Fruit fly (Drosophila melanogaster) whole organism, embryonic: ENCODE data around the gene CG7182.

ENCODE experiments used
- ATbp ChIP-seq: fragments of 200-800 bp; sonication (Bioruptor generic); optimal IDR thresholded peaks from 2 replicates; lab custom pipeline; 2017; ENCODE audit warnings: missing biosample characterization, mild to moderate bottlenecking, missing genetic modification characterization, missing genetic modification reagents
- Adf1 ChIP-seq: fragments of 200-800 bp; sonication (Bioruptor generic); IDR thresholded peaks from 2 replicates; pipeline ENCODE4 v1.3.6; 2022; ENCODE audit warnings: missing biosample characterization, missing genetic modification characterization
- CG11695 ChIP-seq: fragments of 200-800 bp; sonication (Bioruptor generic); IDR thresholded peaks from 3 replicates; pipeline ENCODE4 v1.3.6; 2022; ENCODE audit warnings: missing biosample characterization, missing genetic modification characterization
- CG12299 ChIP-seq: fragments of 200-800 bp; sonication (Bioruptor generic); optimal IDR thresholded peaks from 2 replicates; lab custom pipeline; 2018; ENCODE audit warnings: missing biosample characterization, mild to moderate bottlenecking, missing genetic modification characterization
- CG12659 ChIP-seq: fragments of 200-800 bp; sonication (Bioruptor generic); optimal IDR thresholded peaks from 3 replicates; lab custom pipeline; 2017; ENCODE audit warnings: mild to moderate bottlenecking, missing biosample characterization, missing genetic modification reagents, missing genetic modification characterization
- CG14014 ChIP-seq: fragments of 200-800 bp; sonication (Bioruptor generic); IDR thresholded peaks from 2 replicates; pipeline ENCODE4 v1.3.6; 2022; ENCODE audit warnings: missing biosample characterization, missing genetic modification characterization
- CG17328 ChIP-seq: fragments of 200-800 bp; sonication (Bioruptor generic); IDR thresholded peaks from 2 replicates; pipeline ENCODE4 v1.3.6; 2022; ENCODE audit warnings: missing biosample characterization, missing genetic modification characterization
- CG18619 ChIP-seq: fragments of 200-800 bp; sonication (Bioruptor generic); optimal IDR thresholded peaks from 3 replicates; lab custom pipeline; 2017; ENCODE audit warnings: missing biosample characterization, mild to moderate bottlenecking, missing genetic modification characterization
- CG32767 ChIP-seq: fragments of 200-800 bp; sonication (Bioruptor generic); IDR thresholded peaks from 2 replicates; pipeline ENCODE4 v1.3.6; 2022; ENCODE audit warnings: missing biosample characterization, missing genetic modification characterization
- CG34376 ChIP-seq: fragments of 200-800 bp; sonication (Bioruptor generic); optimal IDR thresholded peaks from 2 replicates; lab custom pipeline; 2018; ENCODE audit warnings: missing biosample characterization, mild to moderate bottlenecking, missing genetic modification characterization
- CG3726 ChIP-seq: fragments of 200-800 bp; sonication (Bioruptor generic); IDR thresholded peaks from 3 replicates; pipeline ENCODE4, ENCODE4 v1.3.6; 2022; ENCODE audit warnings: missing biosample characterization, missing genetic modification characterization
- CG7987 ChIP-seq: fragments of 200-800 bp; sonication (Bioruptor generic); optimal IDR thresholded peaks from 2 replicates; lab custom pipeline; 2018; ENCODE audit warnings: missing biosample characterization, mild to moderate bottlenecking, missing genetic modification characterization, moderate library complexity
- CG8924 ChIP-seq: fragments of 200-800 bp; optimal IDR thresholded peaks from 3 replicates; lab custom pipeline; 2019; ENCODE audit warnings: missing biosample characterization, mild to moderate bottlenecking, missing genetic modification characterization, moderate library complexity
- Camta ChIP-seq: fragments of 200-800 bp; sonication (Bioruptor generic); optimal IDR thresholded peaks from 2 replicates; lab custom pipeline; 2016; ENCODE audit warnings: missing biosample characterization, missing genetic modification characterization
- Fer3 ChIP-seq: fragments of 200-800 bp; sonication (Bioruptor generic); optimal IDR thresholded peaks from 2 replicates; lab custom pipeline; 2018; ENCODE audit warnings: missing biosample characterization, mild to moderate bottlenecking, missing genetic modification characterization, moderate library complexity
- HHEX ChIP-seq: fragments of 200-800 bp; sonication (Bioruptor generic); optimal IDR thresholded peaks from 3 replicates; lab custom pipeline; 2017; ENCODE audit warnings: missing biosample characterization, mild to moderate bottlenecking, missing genetic modification characterization, missing genetic modification reagents
- HLH3B ChIP-seq: fragments of 200-800 bp; sonication (Bioruptor generic); IDR thresholded peaks from 2 replicates; pipeline ENCODE4 v1.3.6; 2022; ENCODE audit warnings: missing biosample characterization, missing genetic modification characterization
- Hr51 ChIP-seq, 2 experiments: fragments of 200-800 bp; sonication (Bioruptor generic); optimal IDR thresholded peaks; 2 replicates in 1 of 2; 3 replicates in 1 of 2; lab custom pipeline; 2016 to 2018; ENCODE audit warnings: missing biosample characterization in 2 of 2, missing genetic modification characterization in 2 of 2, mild to moderate bottlenecking in 1 of 2, moderate library complexity in 1 of 2
- MBD-R2 ChIP-seq: fragments of 200-800 bp; sonication (Bioruptor generic); IDR thresholded peaks from 2 replicates; pipeline ENCODE4 v1.3.6; 2022; ENCODE audit warnings: missing biosample characterization, missing genetic modification characterization
- NC2α ChIP-seq: fragments of 200-800 bp; sonication (Bioruptor generic); optimal IDR thresholded peaks from 2 replicates; lab custom pipeline; 2016; ENCODE audit warnings: missing biosample characterization, missing genetic modification characterization
- Rfx ChIP-seq: fragments of 200-800 bp; sonication (Bioruptor generic); IDR thresholded peaks from 2 replicates; pipeline ENCODE4 v1.3.6; 2022; ENCODE audit warnings: missing biosample characterization, missing genetic modification characterization
- Tbp ChIP-seq: fragments of >200 bp; optimal IDR thresholded peaks from 2 replicates; lab custom pipeline; 2018; ENCODE audit warnings: missing biosample characterization, missing genetic modification characterization
- Xrp1 ChIP-seq: fragments of 200-800 bp; sonication (Bioruptor generic); IDR thresholded peaks from 2 replicates; pipeline ENCODE4 v1.3.6; 2022; ENCODE audit warnings: missing biosample characterization, missing genetic modification characterization
- ac ChIP-seq: fragments of 200-800 bp; sonication (Bioruptor generic); optimal IDR thresholded peaks from 3 replicates; lab custom pipeline; 2017; ENCODE audit warnings: missing biosample characterization, mild to moderate bottlenecking, missing genetic modification characterization
- bowl ChIP-seq: fragments of 200-800 bp; sonication (Bioruptor generic); IDR thresholded peaks from 2 replicates; pipeline ENCODE4 v1.3.6; 2022; ENCODE audit warnings: missing biosample characterization, missing genetic modification characterization
- chinmo ChIP-seq: fragments of 200-800 bp; sonication (Bioruptor generic); IDR thresholded peaks from 4 replicates; pipeline ENCODE4 v1.3.6; 2022; ENCODE audit warnings: missing biosample characterization, missing genetic modification characterization; ENCODE audit not compliant: partially characterized antibody
- ci ChIP-seq: fragments of 200-800 bp; sonication (Bioruptor generic); IDR thresholded peaks from 3 replicates; pipeline ENCODE4 v1.3.6; 2022; ENCODE audit warnings: missing biosample characterization, missing genetic modification characterization
- cwo ChIP-seq: fragments of 200-800 bp; sonication (Bioruptor generic); optimal IDR thresholded peaks from 3 replicates; lab custom pipeline; 2017; ENCODE audit warnings: missing biosample characterization, missing genetic modification characterization, mild to moderate bottlenecking, moderate library complexity, missing genetic modification reagents
- dpn ChIP-seq, 2 experiments: fragments of 200-800 bp; sonication (Bioruptor generic); optimal IDR thresholded peaks; 3 replicates each; lab custom pipeline; 2016; ENCODE audit warnings: missing biosample characterization in 2 of 2, missing genetic modification characterization in 2 of 2
- eve ChIP-seq, 2 experiments: fragments of >200 bp; optimal IDR thresholded peaks; 2 replicates each; lab custom pipeline; 2017; ENCODE audit warnings: missing biosample characterization in 2 of 2, missing genetic modification characterization in 2 of 2
- fd64A ChIP-seq: fragments of 200-800 bp; sonication (Bioruptor generic); optimal IDR thresholded peaks from 3 replicates; lab custom pipeline; 2018; ENCODE audit warnings: missing biosample characterization, mild to moderate bottlenecking, missing genetic modification characterization
- gsb ChIP-seq: fragments of 200-800 bp; sonication (Bioruptor generic); IDR thresholded peaks from 2 replicates; pipeline ENCODE4 v1.3.6; 2022; ENCODE audit warnings: missing biosample characterization, missing genetic modification characterization
- h ChIP-seq: fragments of >200 bp; optimal IDR thresholded peaks from 2 replicates; lab custom pipeline; 2017
- hkb ChIP-seq, 2 experiments: fragments of 200-800 bp in 1 of 2; fragments of >200 bp in 1 of 2; sonication (Bioruptor generic) in 1 of 2; IDR thresholded peaks in 1 of 2; optimal IDR thresholded peaks in 1 of 2; 2 replicates each; pipeline versions ENCODE4 v1.3.6 to Lab custom; 2017 to 2022; ENCODE audit warnings: missing biosample characterization in 1 of 2, missing genetic modification characterization in 1 of 2
- lola ChIP-seq, 3 experiments: fragments of >200 bp in 2 of 3; fragments of 200-800 bp in 1 of 3; sonication (Bioruptor generic) in 1 of 3; optimal IDR thresholded peaks; 2 replicates each; lab custom pipeline; 2017 to 2019; ENCODE audit warnings: missing biosample characterization in 3 of 3, missing genetic modification characterization in 3 of 3, mild to moderate bottlenecking in 1 of 3, moderate library complexity in 1 of 3
- lov ChIP-seq, 2 experiments: fragments of 200-800 bp in 1 of 2; fragments of >200 bp in 1 of 2; sonication (Bioruptor generic) in 1 of 2; IDR thresholded peaks in 1 of 2; optimal IDR thresholded peaks in 1 of 2; 2 replicates in 1 of 2; 3 replicates in 1 of 2; pipeline versions ENCODE4 v1.3.6 to Lab custom; 2017 to 2022; ENCODE audit warnings: missing biosample characterization in 1 of 2, missing genetic modification characterization in 1 of 2
- mirr ChIP-seq: fragments of 200-800 bp; sonication (Bioruptor generic); optimal IDR thresholded peaks from 3 replicates; lab custom pipeline; 2018; ENCODE audit warnings: missing biosample characterization, mild to moderate bottlenecking, missing genetic modification characterization
- oc ChIP-seq: fragments of 200-800 bp; sonication (Bioruptor generic); optimal IDR thresholded peaks from 2 replicates; lab custom pipeline; 2018; ENCODE audit warnings: missing biosample characterization, mild to moderate bottlenecking, missing genetic modification characterization, moderate library complexity
- org-1 ChIP-seq: fragments of 200-800 bp; sonication (Bioruptor generic); optimal IDR thresholded peaks from 2 replicates; lab custom pipeline; 2017; ENCODE audit warnings: missing biosample characterization, missing genetic modification characterization
- otp ChIP-seq: fragments of 200-800 bp; sonication (Bioruptor generic); IDR thresholded peaks from 3 replicates; pipeline ENCODE4, ENCODE4 v1.3.6; 2022; ENCODE audit warnings: missing biosample characterization, missing genetic modification characterization
- pan ChIP-seq, 4 experiments: fragments of >200 bp in 3 of 4; fragments of 200-800 bp in 1 of 4; sonication (Bioruptor generic) in 1 of 4; optimal IDR thresholded peaks in 3 of 4; IDR thresholded peaks in 1 of 4; 2 replicates each; pipeline versions ENCODE4 v1.3.6 to Lab custom; 2017 to 2022; ENCODE audit warnings: missing biosample characterization in 2 of 4, missing genetic modification characterization in 2 of 4, mixed read lengths in 1 of 4
- pho ChIP-seq: fragments of 200-800 bp; sonication (Bioruptor generic); optimal IDR thresholded peaks from 2 replicates; lab custom pipeline; 2016; ENCODE audit warnings: missing biosample characterization, missing genetic modification characterization
- so ChIP-seq: fragments of 200-800 bp; sonication (Bioruptor generic); IDR thresholded peaks from 3 replicates; pipeline ENCODE4 v1.3.6; 2022; ENCODE audit warnings: missing biosample characterization, missing genetic modification characterization
- sob ChIP-seq: fragments of 200-800 bp; sonication (Bioruptor generic); IDR thresholded peaks from 2 replicates; pipeline ENCODE4 v1.3.6; 2022; ENCODE audit warnings: missing biosample characterization, missing genetic modification characterization
- stc ChIP-seq: fragments of 200-800 bp; sonication (Bioruptor generic); IDR thresholded peaks from 2 replicates; pipeline ENCODE4 v1.3.6; 2022; ENCODE audit warnings: missing biosample characterization, missing genetic modification characterization
- tup ChIP-seq: fragments of 200-800 bp; sonication (Bioruptor generic); optimal IDR thresholded peaks from 2 replicates; lab custom pipeline; 2016; ENCODE audit warnings: missing biosample characterization, mild to moderate bottlenecking, missing genetic modification characterization, moderate library complexity
- vvl ChIP-seq: fragments of 200-800 bp; sonication (Bioruptor generic); IDR thresholded peaks from 2 replicates; pipeline ENCODE4 v1.3.6; 2022; ENCODE audit warnings: missing biosample characterization, missing genetic modification characterization
- z ChIP-seq: fragments of 200-800 bp; sonication (Bioruptor generic); IDR thresholded peaks from 3 replicates; pipeline ENCODE4 v1.3.6; 2022; ENCODE audit warnings: missing biosample characterization, missing genetic modification characterization

Gene CG7182

DNA sequence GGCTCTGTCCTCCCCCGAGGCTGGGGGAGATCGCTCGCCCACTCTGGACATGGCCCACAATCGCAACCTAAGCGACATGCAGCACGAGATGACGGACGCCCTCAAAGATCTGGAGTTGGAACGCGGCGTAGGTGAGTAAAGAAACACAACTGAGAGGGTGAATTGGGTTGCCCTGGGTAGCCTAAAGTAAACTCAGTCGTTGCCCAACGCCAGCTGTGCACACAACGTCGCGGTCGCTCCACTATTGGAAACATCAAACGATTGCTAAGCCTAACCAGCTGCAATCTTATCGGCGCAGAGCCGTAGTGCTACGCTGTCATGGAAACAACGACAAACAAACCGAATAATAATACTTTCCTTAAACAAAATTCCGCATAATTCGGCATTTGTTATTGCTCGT, 1.2 kb upstream of the CG7182 start (continued):
- TF ChIP-seq tup (peak; percentile 2), ATbp (GFP tag; lab: Kevin White, UChicago) (peak; percentile 86), HHEX (GFP tag; lab: Kevin White, UChicago) (peak; percentile 51), eve (GFP tag; optimal IDR thresholded peaks at IDR 0.05; lab: Kevin White, UChicago) (no peak), chinmo (0 out of 4 replicates have a peak, but pooled peaks have one; percentile 52), hkb (optimal IDR thresholded peaks at IDR 0.05; lab: Kevin White, UChicago) (no peak), hkb (GFP tag; IDR thresholded peaks at IDR 0.05; lab: Robert Waterston, UW) (peak; percentile 75), CG17328 (peak; percentile 36; the same call in 1 of the 2 replicates), CG12659 (GFP tag; lab: Kevin White, UChicago) (peak; percentile 2), CG12299 (tag; lab: Kevin White, UChicago) (peak; percentile 7), mirr (GFP tag; lab: Kevin White, UChicago) (peak; percentile 13), org-1 (GFP tag; lab: Kevin White, UChicago) (peak; percentile 36), z (GFP tag; lab: Robert Waterston, UW) (0 out of 3 replicates have a peak, but pooled peaks have one; percentile 28), HLH3B (GFP tag; lab: Robert Waterston, UW) (peak; percentile 45; the same call in 1 of the 2 replicates), Hr51 (GFP tag; optimal IDR thresholded peaks at IDR 0.05; lab: Kevin White, UChicago) (peak in 1 of 2 experiments; percentile 11), Camta (GFP tag; lab: Kevin White, UChicago) (peak; percentile 11), otp (peak; percentile 40; the same call in 1 of the 3 replicates), CG32767 (GFP tag; lab: Robert Waterston, UW) (no peak), vvl (GFP tag; lab: Robert Waterston, UW) (peak; percentile 63), sob (GFP tag; lab: Robert Waterston, UW) (peak; percentile 45; the same call in 1 of the 2 replicates), lov (optimal IDR thresholded peaks at IDR 0.05; lab: Kevin White, UChicago) (no peak), lov (GFP tag; IDR thresholded peaks at IDR 0.05; lab: Robert Waterston, UW) (0 out of 3 replicates have a peak, but pooled peaks have one; percentile 44), ac (peak; percentile 20), bowl (0 out of 2 replicates have a peak, but pooled peaks have one; percentile 15), CG34376 (GFP tag; lab: Kevin White, UChicago) (no peak), Rfx (GFP tag; lab: Robert Waterston, UW) (peak; percentile 51; the same call in 1 of the 2 replicates), CG14014 (GFP tag; lab: Robert Waterston, UW) (peak; percentile 48; the same call in 1 of the 2 replicates), Xrp1 (GFP tag; lab: Robert Waterston, UW) (peak; percentile 58), pan (optimal IDR thresholded peaks at IDR 0.05; lab: Kevin White, UChicago) (no peak), pan (GFP tag; optimal IDR thresholded peaks at IDR 0.05 in 1 of 2, IDR thresholded peaks at IDR 0.05 in 1 of 2) (peak in 1 of 2 experiments; percentile 64), CG18619 (GFP tag; lab: Kevin White, UChicago) (peak; percentile 18), stc (peak; percentile 34; the same call in 1 of the 2 replicates), MBD-R2 (GFP tag; lab: Robert Waterston, UW) (no peak), gsb (GFP tag; lab: Robert Waterston, UW) (peak; percentile 49), oc (tag; lab: Kevin White, UChicago) (peak; percentile 23), CG11695 (GFP tag; lab: Robert Waterston, UW) (0 out of 3 replicates have a peak, but pooled peaks have one; percentile 12), cwo (GFP tag; lab: Kevin White, UChicago) (peak; percentile 11), CG8924 (tag; lab: Kevin White, UChicago) (no peak), lola (GFP tag; optimal IDR thresholded peaks at IDR 0.05; lab: Kevin White, UChicago) (no peak), NC2α (peak; percentile 17), Tbp (GFP tag; lab: Kevin White, UChicago) (no peak), pho (GFP tag; lab: Kevin White, UChicago) (peak; percentile 18), Fer3 (tag; lab: Kevin White, UChicago) (peak; percentile 19), so (GFP tag; lab: Robert Waterston, UW) (peak; percentile 49; the same call in 1 of the 3 replicates), fd64A (peak; percentile 47), ci (GFP tag; lab: Robert Waterston, UW) (peak; percentile 71; the same call in 2 of the 3 replicates), CG7987 (GFP tag; lab: Kevin White, UChicago) (peak; percentile 1), dpn (GFP tag; optimal IDR thresholded peaks at IDR 0.05; lab: Kevin White, UChicago) (peak in 1 of 2 experiments; percentile 9), h (no peak), Adf1 (GFP tag; lab: Robert Waterston, UW) (peak; percentile 9; the same call in 1 of the 2 replicates), CG3726 (0 out of 3 replicates have a peak, but pooled peaks have one; percentile 48)
